Worm (Caenorhabditis elegans) whole organism, L1 larva: ENCODE data around the gene cyn-12.

Experiments
- aha-1 ChIP-seq: fragments of 150-350 bp; optimal IDR thresholded peaks from 2 replicates; lab custom pipeline; 2014; ENCODE audit warnings: missing biosample characterization, missing genetic modification characterization
- aly-2 ChIP-seq: fragments of 150-350 bp; optimal IDR thresholded peaks from 2 replicates; lab custom pipeline; 2014; ENCODE audit warnings: missing biosample characterization, missing genetic modification characterization
- blmp-1 ChIP-seq: fragments of 150-350 bp; optimal IDR thresholded peaks from 2 replicates; lab custom pipeline; 2014; ENCODE audit warnings: missing biosample characterization, missing genetic modification characterization
- ceh-8 ChIP-seq: fragments of 200-800 bp; sonication (Bioruptor generic); optimal IDR thresholded peaks from 2 replicates; lab custom pipeline; 2018; ENCODE audit warnings: mild to moderate bottlenecking, missing genetic modification characterization, moderate library complexity, missing compliant biosample characterization
- ceh-82 ChIP-seq, 3 experiments: fragments of 150-350 bp in 1 of 3; sonication (generic microtip) in 2 of 3; optimal IDR thresholded peaks; 2 replicates each; lab custom pipeline; 2014 to 2017; ENCODE audit warnings: missing biosample characterization in 3 of 3, missing genetic modification characterization in 3 of 3
- ceh-88 ChIP-seq: fragments of 200-800 bp; sonication (Bioruptor generic); IDR thresholded peaks from 2 replicates; pipeline ENCODE4 v1.3.6; 2022; ENCODE audit warnings: missing genetic modification characterization, missing compliant biosample characterization
- ceh-90 ChIP-seq: sonication (generic microtip); optimal IDR thresholded peaks from 2 replicates; lab custom pipeline; 2016; ENCODE audit warnings: missing genetic modification characterization, missing compliant biosample characterization
- dpl-1 ChIP-seq, 3 experiments: fragments of 150-350 bp in 2 of 3; sonication (generic microtip) in 1 of 3; optimal IDR thresholded peaks; 2 replicates each; lab custom pipeline; 2014 to 2017; ENCODE audit warnings: missing biosample characterization in 3 of 3, missing genetic modification characterization in 3 of 3, missing genetic modification reagents in 3 of 3
- dsc-1 ChIP-seq: sonication (generic microtip); optimal IDR thresholded peaks from 2 replicates; lab custom pipeline; 2016; ENCODE audit warnings: mild to moderate bottlenecking, missing genetic modification characterization, missing compliant biosample characterization
- efl-3 ChIP-seq: fragments of 200-800 bp; sonication (Bioruptor generic); optimal IDR thresholded peaks from 2 replicates; lab custom pipeline; 2018; ENCODE audit warnings: mild to moderate bottlenecking, missing genetic modification characterization, missing compliant biosample characterization
- egl-13 ChIP-seq: sonication (generic microtip); optimal IDR thresholded peaks from 2 replicates; lab custom pipeline; 2016; ENCODE audit warnings: missing genotype, missing genetic modification reagents, missing genetic modification characterization, missing compliant biosample characterization
- elt-2 ChIP-seq: sonication (generic microtip); optimal IDR thresholded peaks from 2 replicates; lab custom pipeline; 2016; ENCODE audit warnings: missing genetic modification characterization, mild to moderate bottlenecking, inconsistent platforms, missing compliant biosample characterization, missing genetic modification reagents
- ets-5 ChIP-seq: fragments of 200-800 bp; sonication (Bioruptor generic); IDR thresholded peaks from 2 replicates; pipeline ENCODE4 v1.3.6; 2022; ENCODE audit warnings: missing genetic modification characterization, missing compliant biosample characterization
- fkh-10 ChIP-seq: sonication (generic microtip); optimal IDR thresholded peaks from 2 replicates; lab custom pipeline; 2017; ENCODE audit warnings: missing biosample characterization, missing genetic modification reagents, missing genetic modification characterization
- fkh-8 ChIP-seq: sonication (generic microtip); optimal IDR thresholded peaks from 2 replicates; lab custom pipeline; 2016; ENCODE audit warnings: mild to moderate bottlenecking, missing genetic modification characterization, missing compliant biosample characterization
- fos-1 ChIP-seq: fragments of 150-350 bp; optimal IDR thresholded peaks from 2 replicates; lab custom pipeline; 2014; ENCODE audit warnings: missing biosample characterization, missing genetic modification characterization
- hpl-2 ChIP-seq: fragments of 150-350 bp; optimal IDR thresholded peaks from 2 replicates; lab custom pipeline; 2014; ENCODE audit warnings: missing biosample characterization, missing genetic modification reagents, missing genetic modification characterization
- isw-1 ChIP-seq: fragments of 200-800 bp; sonication (Bioruptor generic); IDR thresholded peaks from 2 replicates; pipeline ENCODE4 v1.3.6; 2022; ENCODE audit warnings: missing genetic modification characterization, missing compliant biosample characterization
- jun-1 ChIP-seq: fragments of 150-350 bp; optimal IDR thresholded peaks from 2 replicates; lab custom pipeline; 2014; ENCODE audit warnings: missing biosample characterization, missing genetic modification reagents, missing genetic modification characterization
- lin-13 ChIP-seq: fragments of 150-350 bp; optimal IDR thresholded peaks from 2 replicates; lab custom pipeline; 2014; ENCODE audit warnings: missing biosample characterization, missing genetic modification reagents, missing genetic modification characterization
- lin-14 ChIP-seq: fragments of 200-800 bp; sonication (Bioruptor generic); optimal IDR thresholded peaks from 2 replicates; lab custom pipeline; 2018; ENCODE audit warnings: mild to moderate bottlenecking, missing genetic modification characterization, moderate library complexity, missing compliant biosample characterization
- lin-15B ChIP-seq: fragments of 150-350 bp; sonication (generic microtip); optimal IDR thresholded peaks from 3 replicates; lab custom pipeline; 2014; ENCODE audit warnings: missing biosample characterization, missing genetic modification characterization
- lin-39 ChIP-seq: fragments of 150-350 bp; optimal IDR thresholded peaks from 2 replicates; lab custom pipeline; 2014; ENCODE audit warnings: missing biosample characterization, missing genetic modification reagents, missing genetic modification characterization
- lir-3 ChIP-seq: sonication (generic microtip); optimal IDR thresholded peaks from 2 replicates; lab custom pipeline; 2016; ENCODE audit warnings: mild to moderate bottlenecking, missing genetic modification characterization, moderate library complexity, missing compliant biosample characterization; ENCODE audit not compliant: poor library complexity
- lsy-2 ChIP-seq, 2 experiments: fragments of 150-350 bp; optimal IDR thresholded peaks; 2 replicates each; lab custom pipeline; 2014; ENCODE audit warnings: missing biosample characterization in 2 of 2, missing genetic modification characterization in 2 of 2
- mep-1 ChIP-seq: fragments of 150-350 bp; optimal IDR thresholded peaks from 2 replicates; lab custom pipeline; 2014; ENCODE audit warnings: missing biosample characterization, missing genetic modification characterization
- nhr-19 ChIP-seq: fragments of 200-800 bp; sonication (Bioruptor generic); conservative IDR thresholded peaks from 2 replicates; pipeline ENCODE4 v1.3.6; 2022; ENCODE audit warnings: missing genetic modification characterization, missing compliant biosample characterization
- nhr-20 ChIP-seq: sonication (generic microtip); optimal IDR thresholded peaks from 2 replicates; lab custom pipeline; 2016; ENCODE audit warnings: mild to moderate bottlenecking, missing genetic modification characterization, missing compliant biosample characterization
- nhr-237 ChIP-seq: fragments of 150-350 bp; optimal IDR thresholded peaks from 2 replicates; lab custom pipeline; 2014; ENCODE audit warnings: missing biosample characterization, missing genetic modification characterization
- nhr-47 ChIP-seq: sonication (generic microtip); optimal IDR thresholded peaks from 2 replicates; lab custom pipeline; 2016; ENCODE audit warnings: mild to moderate bottlenecking, missing genetic modification characterization, moderate library complexity, missing compliant biosample characterization
- nhr-71 ChIP-seq: sonication (generic microtip); optimal IDR thresholded peaks from 2 replicates; lab custom pipeline; 2016; ENCODE audit warnings: mild to moderate bottlenecking, missing genetic modification characterization, moderate library complexity, missing compliant biosample characterization
- nhr-85 ChIP-seq: sonication (generic microtip); peaks from one replicate; lab custom pipeline; 2016; ENCODE audit warnings: missing genetic modification characterization, inconsistent platforms, missing compliant biosample characterization
- rnt-1 ChIP-seq: sonication (generic microtip); optimal IDR thresholded peaks from 2 replicates; lab custom pipeline; 2016; ENCODE audit warnings: mild to moderate bottlenecking, missing genetic modification characterization, moderate library complexity, missing compliant biosample characterization
- skn-1 ChIP-seq: fragments of 150-350 bp; optimal IDR thresholded peaks from 2 replicates; lab custom pipeline; 2014; ENCODE audit warnings: missing biosample characterization, missing genetic modification characterization
- snu-23 ChIP-seq: sonication (generic microtip); optimal IDR thresholded peaks from 2 replicates; lab custom pipeline; 2016; ENCODE audit warnings: missing genetic modification characterization, missing compliant biosample characterization
- sox-4 ChIP-seq: sonication (generic microtip); optimal IDR thresholded peaks from 2 replicates; lab custom pipeline; 2016; ENCODE audit warnings: missing genetic modification characterization, missing compliant biosample characterization
- swsn-7 ChIP-seq: sonication (generic microtip); optimal IDR thresholded peaks from 2 replicates; lab custom pipeline; 2016; ENCODE audit warnings: missing genetic modification characterization, missing compliant biosample characterization
- unc-130 ChIP-seq: fragments of 150-350 bp; optimal IDR thresholded peaks from 2 replicates; lab custom pipeline; 2017; ENCODE audit warnings: missing biosample characterization, missing genetic modification characterization, inconsistent platforms
- unc-62 ChIP-seq: fragments of 150-350 bp; optimal IDR thresholded peaks from 2 replicates; lab custom pipeline; 2014; ENCODE audit warnings: missing biosample characterization, missing genetic modification reagents, missing genetic modification characterization
- unc-86 ChIP-seq: sonication (generic microtip); optimal IDR thresholded peaks from 2 replicates; lab custom pipeline; 2016; ENCODE audit warnings: missing genetic modification characterization, missing compliant biosample characterization
- unc-98 ChIP-seq: fragments of 200-800 bp; sonication (Bioruptor generic); IDR thresholded peaks from 2 replicates; pipeline ENCODE4 v1.3.6; 2022; ENCODE audit warnings: missing genetic modification characterization, missing compliant biosample characterization
- vab-15 ChIP-seq: sonication (generic microtip); optimal IDR thresholded peaks from 2 replicates; lab custom pipeline; 2017; ENCODE audit warnings: missing genotype, mild to moderate bottlenecking, missing genetic modification characterization, missing compliant biosample characterization
- ztf-4 ChIP-seq: fragments of 150-350 bp; optimal IDR thresholded peaks from 2 replicates; lab custom pipeline; 2014; ENCODE audit warnings: missing biosample characterization, missing genetic modification characterization

The cyn-12 gene

ce11 chrIV:7097450-7097849, 35.6 kb downstream of the cyn-12 start:
- no peak for TF ChIP-seq aha-1 (tag; lab: Kevin White, UChicago)
- TF ChIP-seq blmp-1 (tag; lab: Kevin White, UChicago): no peak
- TF ChIP-seq fkh-8 (tag; lab: Kevin White, UChicago): no peak
- TF ChIP-seq efl-3: no peak
- no peak for TF ChIP-seq unc-98 (GFP tag; lab: Robert Waterston, UW)

- TF ChIP-seq vab-15 (tag; lab: Kevin White, UChicago): no peak
- TF ChIP-seq ets-5 (GFP tag; lab: Robert Waterston, UW): no peak
- TF ChIP-seq lin-39 (tag; lab: Kevin White, UChicago): peak; percentile 17
- peak; percentile 43 for TF ChIP-seq lin-14 (GFP tag; lab: Kevin White, UChicago)
- TF ChIP-seq ceh-88 (GFP tag; lab: Robert Waterston, UW): no peak
- no peak for TF ChIP-seq sox-4 (tag; lab: Kevin White, UChicago)
- no peak for TF ChIP-seq jun-1 (tag; lab: Kevin White, UChicago)
- TF ChIP-seq fos-1 (tag; lab: Kevin White, UChicago): no peak
- TF ChIP-seq egl-13: no peak
- no peak for TF ChIP-seq lir-3
- peak; percentile 53 for TF ChIP-seq rnt-1
- no peak for TF ChIP-seq lsy-2 (tag; optimal IDR thresholded peaks at IDR 0.05; lab: Kevin White, UChicago)
- no peak for TF ChIP-seq ceh-82 (tag; optimal IDR thresholded peaks at IDR 0.05; lab: Kevin White, UChicago)
- TF ChIP-seq elt-2 (tag; lab: Kevin White, UChicago): no peak
- TF ChIP-seq fkh-8 (tag; lab: Kevin White, UChicago): no peak
- TF ChIP-seq swsn-7 (tag; lab: Kevin White, UChicago): no peak
- TF ChIP-seq lin-15B (tag; lab: Kevin White, UChicago): no peak
- 0 out of 2 replicates have a peak, but pooled peaks have one; percentile 10 for TF ChIP-seq nhr-19 (GFP tag; lab: Robert Waterston, UW)
- no peak for TF ChIP-seq ztf-4 (tag; lab: Kevin White, UChicago)
- TF ChIP-seq mep-1 (tag; lab: Kevin White, UChicago): no peak
- peak; percentile 30 for TF ChIP-seq nhr-71 (tag; lab: Kevin White, UChicago)
- no peak for TF ChIP-seq fkh-10 (GFP tag; lab: Kevin White, UChicago)
These were observed 36.9 kb downstream of the cyn-12 start for ce11 chrIV:7096097-7096496.

- TF ChIP-seq isw-1 (GFP tag; lab: Robert Waterston, UW): no peak
- peak; percentile 62 for TF ChIP-seq rnt-1
- TF ChIP-seq lir-3: no peak
- peak; percentile 83 for TF ChIP-seq lin-14 (GFP tag; lab: Kevin White, UChicago)
- peak in 1 of 2 experiments; percentile 25 for TF ChIP-seq lsy-2 (tag; optimal IDR thresholded peaks at IDR 0.05; lab: Kevin White, UChicago)
- no peak for TF ChIP-seq skn-1
- TF ChIP-seq hpl-2 (GFP tag; lab: Kevin White, UChicago): no peak
- TF ChIP-seq unc-130 (tag; lab: Kevin White, UChicago): peak; percentile 17
- TF ChIP-seq nhr-85: peak; percentile 60
- TF ChIP-seq ceh-90 (tag; lab: Kevin White, UChicago): no peak
- TF ChIP-seq nhr-237 (tag; lab: Kevin White, UChicago): no peak
- no peak for TF ChIP-seq ceh-82 (tag; optimal IDR thresholded peaks at IDR 0.05; lab: Kevin White, UChicago)
- peak; percentile 6; the same call in 1 of the 2 replicates for TF ChIP-seq nhr-19 (GFP tag; lab: Robert Waterston, UW)
- no peak for TF ChIP-seq efl-3
- no peak for TF ChIP-seq fos-1 (tag; lab: Kevin White, UChicago)
- peak; percentile 5 for TF ChIP-seq lin-13 (GFP tag; lab: Kevin White, UChicago)
- no peak for TF ChIP-seq nhr-47
- TF ChIP-seq aly-2 (tag; lab: Kevin White, UChicago): no peak
- no peak for TF ChIP-seq nhr-20 (tag; lab: Kevin White, UChicago)
- TF ChIP-seq unc-62: no peak
- no peak for TF ChIP-seq dpl-1 (GFP tag; optimal IDR thresholded peaks at IDR 0.05; lab: Kevin White, UChicago)
- peak; percentile 29 for TF ChIP-seq nhr-71 (tag; lab: Kevin White, UChicago)
- TF ChIP-seq egl-13: no peak
- peak; percentile 10 for TF ChIP-seq snu-23 (GFP tag; lab: Kevin White, UChicago)
- TF ChIP-seq ceh-8 (GFP tag; lab: Kevin White, UChicago): no peak
- TF ChIP-seq unc-86 (tag; lab: Kevin White, UChicago): no peak
- TF ChIP-seq dsc-1: peak; percentile 33
- peak; percentile 85 for TF ChIP-seq blmp-1 (tag; lab: Kevin White, UChicago)
- TF ChIP-seq mep-1 (tag; lab: Kevin White, UChicago): peak; percentile 72
- TF ChIP-seq, all 84 proteins: peak for 12
These were observed 37.5 kb downstream of the cyn-12 start for ce11 chrIV:7095396-7095964.
